Fruit fly (Drosophila melanogaster): Measurements from ENCODE around the gene CG3164.
A peak's percentile ranks its signal among the peaks of the same experiment; 100 is the strongest.

CG3164 gene

dm6 chr2L:166115-167069 is 35.8 kb upstream of the CG3164 start (continued):
- TF ChIP-seq luna (GFP tag; optimal IDR thresholded peaks at IDR 0.05) (no peak), Hr51 (GFP tag; optimal IDR thresholded peaks at IDR 0.05) (peak; percentile 58 to 63), MTF-1 (GFP tag; optimal IDR thresholded peaks at IDR 0.05; ENCODE audit: borderline replicate concordance) (peak; percentile 85), sr (GFP tag; IDR thresholded peaks at IDR 0.05) (no peak), CG6654 (GFP tag; optimal IDR thresholded peaks at IDR 0.05) (no peak), grau (tag; optimal IDR thresholded peaks at IDR 0.05) (peak; percentile 55), CG9817 (tag; optimal IDR thresholded peaks at IDR 0.05) (no peak), slp2 (GFP tag; optimal IDR thresholded peaks at IDR 0.05) (no peak), Hand (GFP tag; optimal IDR thresholded peaks at IDR 0.05) (peak; percentile 85), CG13624 (GFP tag; optimal IDR thresholded peaks at IDR 0.05) (peak; percentile 72), CG11456 (GFP tag; IDR thresholded peaks at IDR 0.05) (no peak), pan (optimal IDR thresholded peaks at IDR 0.05) (no peak), pan (GFP tag; optimal IDR thresholded peaks at IDR 0.05 in 1 of 2, IDR thresholded peaks at IDR 0.05 in 1 of 2) (no peak), gro (GFP tag; optimal IDR thresholded peaks at IDR 0.05) (peak; percentile 72), Dref (GFP tag; IDR thresholded peaks at IDR 0.05) (no peak), CG10543 (GFP tag; optimal IDR thresholded peaks at IDR 0.05) (peak; percentile 97), CG4854 (GFP tag; optimal IDR thresholded peaks at IDR 0.05) (peak; percentile 56), D (optimal IDR thresholded peaks at IDR 0.05) (no peak), D (GFP tag; optimal IDR thresholded peaks at IDR 0.05) (peak; percentile 61), salm (tag; optimal IDR thresholded peaks at IDR 0.05) (peak; percentile 45), CG7357 (GFP tag; IDR thresholded peaks at IDR 0.05) (no peak), CG4730 (GFP tag; IDR thresholded peaks at IDR 0.05) (no peak), CG10209 (GFP tag; optimal IDR thresholded peaks at IDR 0.05) (peak; percentile 83), CG14965 (GFP tag; optimal IDR thresholded peaks at IDR 0.05; ENCODE audit: borderline replicate concordance) (no peak), CG17328 (GFP tag; IDR thresholded peaks at IDR 0.05) (no peak), fd64A (GFP tag; optimal IDR thresholded peaks at IDR 0.05) (peak; percentile 65), eve (GFP tag; optimal IDR thresholded peaks at IDR 0.05) (no peak), mirr (GFP tag; optimal IDR thresholded peaks at IDR 0.05) (peak; percentile 98), CG18262 (tag; optimal IDR thresholded peaks at IDR 0.05) (peak; percentile 54), Hsf (GFP tag; optimal IDR thresholded peaks at IDR 0.05) (peak; percentile 30), CG6854 (GFP tag; optimal IDR thresholded peaks at IDR 0.05) (peak; percentile 78), CG2678 (tag; optimal IDR thresholded peaks at IDR 0.05) (peak; percentile 85), CG13296 (GFP tag; optimal IDR thresholded peaks at IDR 0.05) (peak; percentile 96), ato (GFP tag; IDR thresholded peaks at IDR 0.05; ENCODE audit: partially characterized antibody) (no peak), nerfin-1 (tag; optimal IDR thresholded peaks at IDR 0.05) (peak; percentile 73), gsb-n (tag; optimal IDR thresholded peaks at IDR 0.05) (peak; percentile 59), CG4328 (GFP tag; optimal IDR thresholded peaks at IDR 0.05) (peak; percentile 90), HmgZ (tag; optimal IDR thresholded peaks at IDR 0.05) (peak; percentile 89), CG6689 (GFP tag; IDR thresholded peaks at IDR 0.05) (no peak), chif (GFP tag; optimal IDR thresholded peaks at IDR 0.05) (peak in 1 of 2 experiments; percentile 50), exex (tag; optimal IDR thresholded peaks at IDR 0.05) (peak; percentile 82), Oaz (GFP tag; IDR thresholded peaks at IDR 0.05) (no peak), CG15269 (tag; optimal IDR thresholded peaks at IDR 0.05) (peak; percentile 67), tx (GFP tag; optimal IDR thresholded peaks at IDR 0.05) (peak; percentile 17), ewg (GFP tag; optimal IDR thresholded peaks at IDR 0.05) (peak; percentile 12), CG10959 (GFP tag; IDR thresholded peaks at IDR 0.05) (no peak), vnd (GFP tag; IDR thresholded peaks at IDR 0.05; ENCODE audit: partially characterized antibody) (no peak), Dek (tag; optimal IDR thresholded peaks at IDR 0.05) (peak; percentile 62)

All from whole organism, embryonic.